Fruit fly (Drosophila melanogaster) whole organism, embryonic: ENCODE results near the gene lark.

ENCODE experiments used
- Atf-2 ChIP-seq: fragments of 200-800 bp; sonication (Bioruptor generic); optimal IDR thresholded peaks from 2 replicates; lab custom pipeline; 2016; ENCODE audit warnings: missing biosample characterization, missing genetic modification characterization
- CG10274 ChIP-seq: fragments of 200-800 bp; sonication (Bioruptor generic); optimal IDR thresholded peaks from 3 replicates; lab custom pipeline; 2017; ENCODE audit warnings: missing biosample characterization, mild to moderate bottlenecking, missing genetic modification characterization
- CG10979 ChIP-seq: fragments of 200-800 bp; sonication (Bioruptor generic); optimal IDR thresholded peaks from 2 replicates; lab custom pipeline; 2018; ENCODE audit warnings: missing biosample characterization, mild to moderate bottlenecking, missing genetic modification characterization, moderate library complexity
- CG11085 ChIP-seq: fragments of 200-800 bp; sonication (Bioruptor generic); IDR thresholded peaks from 2 replicates; pipeline ENCODE4 v1.3.6; 2022; ENCODE audit warnings: missing biosample characterization, missing genetic modification characterization
- CG11504 ChIP-seq: fragments of 200-800 bp; sonication (Bioruptor generic); optimal IDR thresholded peaks from 3 replicates; lab custom pipeline; 2019; ENCODE audit warnings: missing biosample characterization, mild to moderate bottlenecking, missing genetic modification characterization, moderate library complexity
- CG15073 ChIP-seq: fragments of 200-800 bp; sonication (Bioruptor generic); optimal IDR thresholded peaks from 2 replicates; lab custom pipeline; 2016; ENCODE audit warnings: missing biosample characterization, missing genetic modification characterization
- CG2116 ChIP-seq: fragments of 200-800 bp; sonication (Bioruptor generic); optimal IDR thresholded peaks from 3 replicates; lab custom pipeline; 2018; ENCODE audit warnings: missing biosample characterization, mild to moderate bottlenecking, missing genetic modification characterization
- CG4404 ChIP-seq: fragments of 200-800 bp; sonication (Bioruptor generic); IDR thresholded peaks from 2 replicates; pipeline ENCODE4 v1.3.6; 2022; ENCODE audit warnings: missing biosample characterization, missing genetic modification characterization
- CG6683 ChIP-seq: fragments of 200-800 bp; sonication (Bioruptor generic); optimal IDR thresholded peaks from 2 replicates; lab custom pipeline; 2017; ENCODE audit warnings: missing biosample characterization, mild to moderate bottlenecking, missing genetic modification characterization, missing genetic modification reagents
- CG6813 ChIP-seq: fragments of 200-800 bp; sonication (Bioruptor generic); optimal IDR thresholded peaks from 2 replicates; lab custom pipeline; 2017; ENCODE audit warnings: missing biosample characterization, missing genetic modification characterization, mild to moderate bottlenecking, moderate library complexity, missing genetic modification reagents
- CG8290 ChIP-seq, 3 experiments: fragments of 200-800 bp; sonication (Bioruptor generic); optimal IDR thresholded peaks; 2 replicates each; lab custom pipeline; 2016 to 2019; ENCODE audit warnings: missing biosample characterization in 3 of 3, missing genetic modification characterization in 3 of 3, mild to moderate bottlenecking in 2 of 3, moderate library complexity in 1 of 3
- CG8944 ChIP-seq: fragments of 200-800 bp; sonication (Bioruptor generic); optimal IDR thresholded peaks from 3 replicates; lab custom pipeline; 2016; ENCODE audit warnings: missing biosample characterization, missing genetic modification characterization
- CG9876 ChIP-seq: fragments of 200-800 bp; sonication (Bioruptor generic); optimal IDR thresholded peaks from 2 replicates; lab custom pipeline; 2016; ENCODE audit warnings: missing biosample characterization, missing genetic modification characterization
- CoRest ChIP-seq: fragments of 200-800 bp; sonication (Bioruptor generic); optimal IDR thresholded peaks from 3 replicates; lab custom pipeline; 2018; ENCODE audit warnings: missing biosample characterization, mild to moderate bottlenecking, missing genetic modification characterization, moderate library complexity
- E2f2 ChIP-seq: fragments of 200-800 bp; sonication (Bioruptor generic); IDR thresholded peaks from 2 replicates; pipeline ENCODE4 v1.3.6; 2022; ENCODE audit warnings: missing biosample characterization, missing genetic modification characterization
- Fer1 ChIP-seq: fragments of 200-800 bp; sonication (Bioruptor generic); optimal IDR thresholded peaks from 2 replicates; lab custom pipeline; 2017; ENCODE audit warnings: missing biosample characterization, mild to moderate bottlenecking, missing genetic modification characterization
- Fer3 ChIP-seq: fragments of 200-800 bp; sonication (Bioruptor generic); optimal IDR thresholded peaks from 2 replicates; lab custom pipeline; 2018; ENCODE audit warnings: missing biosample characterization, mild to moderate bottlenecking, missing genetic modification characterization, moderate library complexity
- HLH3B ChIP-seq: fragments of 200-800 bp; sonication (Bioruptor generic); IDR thresholded peaks from 2 replicates; pipeline ENCODE4 v1.3.6; 2022; ENCODE audit warnings: missing biosample characterization, missing genetic modification characterization
- Hand ChIP-seq: fragments of 200-800 bp; sonication (Bioruptor generic); optimal IDR thresholded peaks from 2 replicates; lab custom pipeline; 2017; ENCODE audit warnings: mild to moderate bottlenecking, missing biosample characterization, missing genetic modification reagents, missing genetic modification characterization
- Hr51 ChIP-seq, 2 experiments: fragments of 200-800 bp; sonication (Bioruptor generic); optimal IDR thresholded peaks; 2 replicates in 1 of 2; 3 replicates in 1 of 2; lab custom pipeline; 2016 to 2018; ENCODE audit warnings: missing biosample characterization in 2 of 2, missing genetic modification characterization in 2 of 2, mild to moderate bottlenecking in 1 of 2, moderate library complexity in 1 of 2
- Jarid2 ChIP-seq: fragments of 200-800 bp; sonication (Bioruptor generic); optimal IDR thresholded peaks from 3 replicates; lab custom pipeline; 2017; ENCODE audit warnings: mild to moderate bottlenecking, missing biosample characterization, missing genetic modification reagents, missing genetic modification characterization
- MESR4 ChIP-seq: fragments of 200-800 bp; sonication (Bioruptor generic); optimal IDR thresholded peaks from 2 replicates; lab custom pipeline; 2018; ENCODE audit warnings: missing biosample characterization, mild to moderate bottlenecking, missing genetic modification characterization, moderate library complexity
- NFAT ChIP-seq: fragments of 200-800 bp; sonication (Bioruptor generic); IDR thresholded peaks from 2 replicates; pipeline ENCODE4 v1.3.6; 2022; ENCODE audit warnings: missing biosample characterization, missing genetic modification characterization
- Nf-YA ChIP-seq: fragments of 200-800 bp; sonication (Bioruptor generic); IDR thresholded peaks from 2 replicates; pipeline ENCODE4 v1.3.6; 2022; ENCODE audit warnings: missing biosample characterization, missing genetic modification characterization
- NfI ChIP-seq: fragments of 200-800 bp; sonication (Bioruptor generic); optimal IDR thresholded peaks from 3 replicates; lab custom pipeline; 2018; ENCODE audit warnings: missing biosample characterization, mild to moderate bottlenecking, missing genetic modification characterization, moderate library complexity
- Optix ChIP-seq: fragments of 200-800 bp; sonication (Bioruptor generic); IDR thresholded peaks from 3 replicates; pipeline ENCODE4 v1.3.6; 2022; ENCODE audit warnings: missing biosample characterization, missing genetic modification characterization
- Stat92E ChIP-seq, 3 experiments: fragments of >200 bp in 2 of 3; fragments of 200-800 bp in 1 of 3; sonication (Bioruptor generic) in 1 of 3; optimal IDR thresholded peaks; 2 replicates each; lab custom pipeline; 2017 to 2019; ENCODE audit warnings: missing biosample characterization in 3 of 3, missing genetic modification characterization in 3 of 3, mild to moderate bottlenecking in 1 of 3, moderate library complexity in 1 of 3
- ap ChIP-seq: fragments of 200-800 bp; sonication (Bioruptor generic); IDR thresholded peaks from 2 replicates; pipeline ENCODE4 v1.3.6; 2022; ENCODE audit warnings: missing biosample characterization, missing genetic modification characterization
- cad ChIP-seq: fragments of >200 bp; optimal IDR thresholded peaks from 2 replicates; lab custom pipeline; 2017; ENCODE audit warnings: missing biosample characterization, missing genetic modification characterization
- cg ChIP-seq: fragments of 200-800 bp; sonication (Bioruptor generic); optimal IDR thresholded peaks from 3 replicates; lab custom pipeline; 2019; ENCODE audit warnings: missing biosample characterization, mild to moderate bottlenecking, missing genetic modification characterization, moderate library complexity
- chm ChIP-seq: fragments of 200-800 bp; sonication (Bioruptor generic); IDR thresholded peaks from 2 replicates; pipeline ENCODE4 v1.3.6; 2022; ENCODE audit warnings: missing biosample characterization, missing genetic modification characterization
- chn ChIP-seq: fragments of 200-800 bp; sonication (Bioruptor generic); optimal IDR thresholded peaks from 2 replicates; lab custom pipeline; 2016; ENCODE audit warnings: missing biosample characterization, missing genetic modification characterization
- corto ChIP-seq: fragments of 200-800 bp; sonication (Bioruptor generic); optimal IDR thresholded peaks from 2 replicates; lab custom pipeline; 2016; ENCODE audit warnings: missing biosample characterization, mild to moderate bottlenecking, missing genetic modification characterization, moderate library complexity
- emc ChIP-seq: fragments of 200-800 bp; sonication (Bioruptor generic); optimal IDR thresholded peaks from 2 replicates; lab custom pipeline; 2016; ENCODE audit warnings: missing biosample characterization, missing genetic modification characterization
- exex ChIP-seq: fragments of 200-800 bp; sonication (Bioruptor generic); optimal IDR thresholded peaks from 4 replicates; lab custom pipeline; 2018; ENCODE audit warnings: missing biosample characterization, mild to moderate bottlenecking, missing genetic modification characterization, moderate library complexity
- hb ChIP-seq: fragments of 200-800 bp; sonication (Bioruptor generic); IDR thresholded peaks from 3 replicates; pipeline ENCODE4 v1.3.6; 2022; ENCODE audit warnings: missing biosample characterization, missing genetic modification characterization; ENCODE audit not compliant: partially characterized antibody
- her ChIP-seq: fragments of 200-800 bp; sonication (Bioruptor generic); optimal IDR thresholded peaks from 2 replicates; lab custom pipeline; 2016; ENCODE audit warnings: missing biosample characterization, missing genetic modification characterization
- lilli ChIP-seq: fragments of 200-800 bp; sonication (Bioruptor generic); optimal IDR thresholded peaks from 3 replicates; lab custom pipeline; 2016; ENCODE audit warnings: missing biosample characterization, missing genetic modification characterization
- org-1 ChIP-seq: fragments of 200-800 bp; sonication (Bioruptor generic); optimal IDR thresholded peaks from 2 replicates; lab custom pipeline; 2017; ENCODE audit warnings: missing biosample characterization, missing genetic modification characterization
- pan ChIP-seq, 4 experiments: fragments of >200 bp in 3 of 4; fragments of 200-800 bp in 1 of 4; sonication (Bioruptor generic) in 1 of 4; optimal IDR thresholded peaks in 3 of 4; IDR thresholded peaks in 1 of 4; 2 replicates each; pipeline versions ENCODE4 v1.3.6 to Lab custom; 2017 to 2022; ENCODE audit warnings: missing biosample characterization in 2 of 4, missing genetic modification characterization in 2 of 4, mixed read lengths in 1 of 4
- pho ChIP-seq: fragments of 200-800 bp; sonication (Bioruptor generic); optimal IDR thresholded peaks from 2 replicates; lab custom pipeline; 2016; ENCODE audit warnings: missing biosample characterization, missing genetic modification characterization
- pum ChIP-seq: fragments of 200-800 bp; sonication (Bioruptor generic); optimal IDR thresholded peaks from 2 replicates; lab custom pipeline; 2016; ENCODE audit warnings: missing biosample characterization, missing genetic modification characterization
- schlank ChIP-seq: fragments of 200-800 bp; sonication (Bioruptor generic); optimal IDR thresholded peaks from 2 replicates; lab custom pipeline; 2018; ENCODE audit warnings: missing biosample characterization, mild to moderate bottlenecking, missing genetic modification characterization
- sens-2 ChIP-seq: fragments of 200-800 bp; sonication (Bioruptor generic); IDR thresholded peaks from 2 replicates; pipeline ENCODE4 v1.3.6; 2022; ENCODE audit warnings: missing biosample characterization, missing genetic modification characterization
- sisA ChIP-seq: fragments of 200-800 bp; sonication (Bioruptor generic); IDR thresholded peaks from 2 replicates; pipeline ENCODE4 v1.3.6; 2022; ENCODE audit warnings: missing biosample characterization, missing genetic modification characterization
- slbo ChIP-seq: fragments of 200-800 bp; sonication (Bioruptor generic); IDR thresholded peaks from 2 replicates; pipeline ENCODE4 v1.3.6; 2022; ENCODE audit warnings: missing biosample characterization, missing genetic modification characterization
- tio ChIP-seq: fragments of 200-800 bp; sonication (Bioruptor generic); optimal IDR thresholded peaks from 2 replicates; lab custom pipeline; 2017; ENCODE audit warnings: missing biosample characterization, missing genetic modification characterization, inconsistent platforms
- unc-4 ChIP-seq: fragments of 200-800 bp; sonication (Bioruptor generic); IDR thresholded peaks from 2 replicates; pipeline ENCODE4 v1.3.6; 2022; ENCODE audit warnings: missing biosample characterization, missing genetic modification characterization; ENCODE audit not compliant: partially characterized antibody
- zfh2 ChIP-seq: fragments of 200-800 bp; sonication (Bioruptor generic); optimal IDR thresholded peaks from 2 replicates; lab custom pipeline; 2016; ENCODE audit warnings: missing biosample characterization, missing genetic modification characterization

The lark gene

dm6 chr3L:7370231-7370882 is 31.3 kb downstream of the lark start (continued):
- TF ChIP-seq E2f2 (no peak), CoRest (tag; lab: Kevin White, UChicago) (no peak), CG6813 (GFP tag; lab: Kevin White, UChicago) (no peak), CG6683 (GFP tag; lab: Kevin White, UChicago) (no peak), hb (GFP tag; lab: Robert Waterston, UW) (peak; percentile 20; the same call in 1 of the 3 replicates), Fer3 (tag; lab: Kevin White, UChicago) (no peak), org-1 (GFP tag; lab: Kevin White, UChicago) (no peak), pho (GFP tag; lab: Kevin White, UChicago) (no peak), CG11085 (GFP tag; lab: Robert Waterston, UW) (no peak), Atf-2 (no peak), her (GFP tag; lab: Kevin White, UChicago) (no peak), sens-2 (GFP tag; lab: Robert Waterston, UW) (no peak), cg (peak; percentile 99), Nf-YA (GFP tag; lab: Robert Waterston, UW) (no peak), pum (GFP tag; lab: Kevin White, UChicago) (no peak), CG11504 (no peak), Jarid2 (GFP tag; lab: Kevin White, UChicago) (no peak), lilli (GFP tag; lab: Kevin White, UChicago) (no peak), CG15073 (GFP tag; lab: Kevin White, UChicago) (no peak), HLH3B (no peak), corto (GFP tag; lab: Kevin White, UChicago) (no peak), CG2116 (peak; percentile 31), pan (optimal IDR thresholded peaks at IDR 0.05; lab: Kevin White, UChicago) (no peak), pan (GFP tag; optimal IDR thresholded peaks at IDR 0.05 in 1 of 2, IDR thresholded peaks at IDR 0.05 in 1 of 2) (no peak), Stat92E (GFP tag; optimal IDR thresholded peaks at IDR 0.05; lab: Kevin White, UChicago) (no peak), cad (GFP tag; lab: Kevin White, UChicago) (no peak), CG9876 (GFP tag; lab: Kevin White, UChicago) (no peak), tio (GFP tag; lab: Kevin White, UChicago) (no peak), CG10274 (GFP tag; lab: Kevin White, UChicago) (no peak), schlank (tag; lab: Kevin White, UChicago) (no peak), emc (GFP tag; lab: Kevin White, UChicago) (no peak), CG8944 (GFP tag; lab: Kevin White, UChicago) (no peak), chm (GFP tag; lab: Robert Waterston, UW) (no peak), Hr51 (GFP tag; optimal IDR thresholded peaks at IDR 0.05; lab: Kevin White, UChicago) (no peak), Hand (GFP tag; lab: Kevin White, UChicago) (no peak), zfh2 (GFP tag; lab: Kevin White, UChicago) (no peak), exex (tag; lab: Kevin White, UChicago) (peak; percentile 5), CG8290 (GFP tag; optimal IDR thresholded peaks at IDR 0.05; lab: Kevin White, UChicago) (no peak), CG8290 (tag; optimal IDR thresholded peaks at IDR 0.05; lab: Kevin White, UChicago) (no peak), slbo (no peak), CG10979 (peak; percentile 10), Optix (GFP tag; lab: Robert Waterston, UW) (no peak), ap (GFP tag; lab: Robert Waterston, UW) (no peak), MESR4 (GFP tag; lab: Kevin White, UChicago) (peak; percentile 49), CG4404 (GFP tag; lab: Robert Waterston, UW) (no peak), chn (no peak), Fer1 (no peak), unc-4 (GFP tag; lab: Robert Waterston, UW) (no peak), NFAT (GFP tag; lab: Robert Waterston, UW) (no peak), sisA (GFP tag; lab: Robert Waterston, UW) (no peak), NfI (no peak)
